Fruit fly (Drosophila melanogaster): ENCODE measurements around the gene CG31780.
"Not testable (repeated sequence)": the region's sequence is repeated elsewhere in the genome, so short reads cannot be mapped to it uniquely, and the experiment has no call there.

Gene CG31780

DNA sequence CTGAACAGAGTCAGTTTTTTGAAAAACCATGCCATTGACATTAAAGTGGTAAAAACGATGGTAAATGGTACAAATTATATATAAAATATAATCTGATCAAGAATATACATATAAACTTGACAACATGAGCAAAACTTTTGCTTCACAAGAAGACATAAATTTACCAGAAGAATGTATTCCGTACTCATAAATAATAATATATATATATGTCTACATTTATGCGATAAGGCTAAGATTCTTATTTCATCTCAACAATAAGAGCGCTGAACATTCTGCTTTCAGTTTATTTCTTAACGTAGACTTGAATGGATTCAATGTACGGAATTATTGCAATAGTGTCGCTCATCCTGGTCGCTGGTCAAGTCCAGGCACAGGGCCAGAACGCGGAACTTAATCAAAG is at the start of gene CG31780:
TSS of gene CG31780 (plus strand) at position 301 of the 400 bp plus-strand sequence.
- TF ChIP-seq CG8478 (optimal IDR thresholded peaks at IDR 0.05); psq (optimal IDR thresholded peaks at IDR 0.05); usp (GFP tag; optimal IDR thresholded peaks at IDR 0.05): not testable (repeated sequence)

- TF ChIP-seq psq, CG8478, pan (optimal IDR thresholded peaks at IDR 0.05): not testable (repeated sequence)
Observed at dm6 chr2L:15659374-15659773, 36.5 kb upstream of the CG31780 start, which contains the start of gene CG44141. Gene CG44141 (minus strand): TSS chr2L:15659474.

dm6 chr2L:15660741-15661140 is 35.1 kb upstream of the CG31780 start, which contains the start of gene CG18477:
Gene CG18477 (plus strand): TSS chr2L:15661041.
- not testable (repeated sequence) for TF ChIP-seq pan (optimal IDR thresholded peaks at IDR 0.05); usp (GFP tag; optimal IDR thresholded peaks at IDR 0.05); EcR (GFP tag; optimal IDR thresholded peaks at IDR 0.05)

DNA sequence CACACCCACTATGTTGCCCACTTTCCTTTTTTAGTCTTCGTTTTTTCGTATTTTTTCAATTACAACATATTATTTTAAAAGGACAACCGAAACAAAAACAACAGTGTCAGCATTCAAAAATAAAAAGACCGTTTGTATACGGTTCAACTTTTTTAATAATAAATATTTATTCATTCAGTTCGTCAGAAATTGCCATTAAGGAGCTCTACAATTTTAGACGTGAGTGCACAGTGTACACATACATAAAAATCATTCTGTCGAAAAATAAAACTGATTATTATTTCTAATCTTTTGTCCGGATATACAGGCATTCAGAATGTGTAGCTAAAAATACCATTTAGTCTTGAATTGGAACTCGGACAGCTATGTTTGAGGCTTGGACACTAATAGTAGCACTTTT is 26.0 kb upstream of the CG31780 start, which contains the start of gene CG18478:
TSS of gene CG18478 (plus strand) at position 301 of the 400 bp plus-strand sequence.
- TF ChIP-seq pan, Dll, CG8478 (optimal IDR thresholded peaks at IDR 0.05): not testable (repeated sequence)

DNA sequence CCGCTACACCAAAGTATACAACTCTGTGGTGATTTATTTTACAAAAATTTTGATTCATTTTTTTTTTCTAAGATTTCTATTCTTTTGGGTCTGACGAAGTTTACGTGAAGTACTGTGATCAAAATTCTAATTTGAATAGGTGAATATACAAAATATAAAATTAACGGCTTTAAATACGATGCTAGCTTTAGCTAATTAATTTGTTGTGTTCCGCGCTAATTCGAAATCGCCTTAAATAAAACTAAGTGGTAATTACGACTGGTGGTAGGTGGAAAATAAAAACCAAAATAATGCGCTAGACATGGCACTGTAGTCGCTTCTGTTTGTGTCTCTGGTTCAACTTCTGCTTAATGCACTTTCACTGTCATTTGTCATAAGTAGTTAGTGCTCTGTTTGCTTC is 19.8 kb upstream of the CG31780 start, which contains the start of gene CG43923:
TSS of gene CG43923 (minus strand) at position 101 of the 400 bp plus-strand sequence.
- not testable (repeated sequence) for TF ChIP-seq EcR (GFP tag; optimal IDR thresholded peaks at IDR 0.05); pan (optimal IDR thresholded peaks at IDR 0.05); CG8478 (optimal IDR thresholded peaks at IDR 0.05)

- not testable (repeated sequence) for TF ChIP-seq pan (optimal IDR thresholded peaks at IDR 0.05); EcR (GFP tag; optimal IDR thresholded peaks at IDR 0.05); Dll (optimal IDR thresholded peaks at IDR 0.05)
Observed at dm6 chr2L:15694371-15694770, 1.5 kb upstream of the CG31780 start, which contains the start of gene CG44140. Gene CG44140 (minus strand): TSS chr2L:15694471.

dm6 chr2L:15704871-15705270 is 9.0 kb downstream of the CG31780 start, which contains the start of gene CG31827:
Gene CG31827 (plus strand): TSS chr2L:15705171.
- TF ChIP-seq pan (optimal IDR thresholded peaks at IDR 0.05); usp (GFP tag; optimal IDR thresholded peaks at IDR 0.05); psq (optimal IDR thresholded peaks at IDR 0.05): not testable (repeated sequence)

dm6 chr2L:15710999-15711398 is 15.2 kb downstream of the CG31780 start, which contains the start of gene CG43924:
Gene CG43924 (minus strand): TSS chr2L:15711099.
- TF ChIP-seq usp (GFP tag; optimal IDR thresholded peaks at IDR 0.05); psq (optimal IDR thresholded peaks at IDR 0.05); CG8478 (optimal IDR thresholded peaks at IDR 0.05): not testable (repeated sequence)

- TF ChIP-seq Dll (optimal IDR thresholded peaks at IDR 0.05); usp (GFP tag; optimal IDR thresholded peaks at IDR 0.05); psq (optimal IDR thresholded peaks at IDR 0.05): not testable (repeated sequence)
Observed at dm6 chr2L:15718172-15718571, 22.3 kb downstream of the CG31780 start, which contains the start of gene stol. Gene stol (minus strand): TSS chr2L:15718272.

DNA sequence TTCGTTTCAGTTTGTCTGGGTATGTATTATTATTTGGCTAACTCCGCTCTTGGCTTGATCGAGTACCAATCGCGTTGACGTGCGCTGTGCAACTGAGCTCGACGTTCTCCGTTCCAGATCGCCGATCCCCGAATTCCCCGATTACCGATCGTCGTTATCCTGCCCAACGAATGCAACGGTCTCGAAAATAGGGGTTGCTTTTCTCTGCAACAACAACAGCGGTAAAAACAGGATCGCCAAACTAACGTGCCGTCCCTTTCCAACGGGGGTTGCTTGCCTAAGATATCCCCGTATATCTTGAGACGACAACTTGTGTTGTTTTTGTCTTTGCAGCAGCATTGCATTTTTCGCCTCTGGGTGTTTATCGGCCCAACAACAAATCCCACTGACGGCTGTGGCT is 35.8 kb downstream of the CG31780 start:
- TF ChIP-seq psq (optimal IDR thresholded peaks at IDR 0.05), result no peak
- no peak for TF ChIP-seq usp (GFP tag; optimal IDR thresholded peaks at IDR 0.05)
- TF ChIP-seq EcR (GFP tag; optimal IDR thresholded peaks at IDR 0.05), result no peak
- TF ChIP-seq Dll (optimal IDR thresholded peaks at IDR 0.05), result no peak
- no peak for TF ChIP-seq CG8478 (optimal IDR thresholded peaks at IDR 0.05)
- no peak for TF ChIP-seq pan (optimal IDR thresholded peaks at IDR 0.05)

DNA sequence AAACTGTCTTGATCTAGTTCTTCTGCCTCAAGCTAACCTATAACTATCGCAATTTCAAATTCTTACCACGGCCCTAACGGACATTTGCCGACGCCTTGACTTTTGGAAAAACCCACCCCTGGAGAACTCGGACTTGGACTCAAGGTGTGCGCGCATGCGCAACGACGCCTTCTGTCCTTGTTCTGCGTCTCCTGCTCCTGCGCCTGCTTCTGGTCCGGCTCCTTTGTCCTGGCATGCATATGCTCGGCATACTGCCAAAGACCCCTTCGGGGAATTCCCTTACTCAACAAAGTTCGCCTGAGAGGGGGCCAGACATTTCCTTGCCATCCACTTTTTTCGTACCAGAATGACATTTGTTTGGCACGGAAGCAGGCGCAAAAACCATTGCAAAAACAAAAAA is 40.1 kb downstream of the CG31780 start:
- no peak for TF ChIP-seq CG8478 (optimal IDR thresholded peaks at IDR 0.05)
- TF ChIP-seq pan (optimal IDR thresholded peaks at IDR 0.05), result no peak
- no peak for TF ChIP-seq EcR (GFP tag; optimal IDR thresholded peaks at IDR 0.05)
- TF ChIP-seq Dll (optimal IDR thresholded peaks at IDR 0.05), result no peak
- no peak for TF ChIP-seq psq (optimal IDR thresholded peaks at IDR 0.05)
- no peak for TF ChIP-seq usp (GFP tag; optimal IDR thresholded peaks at IDR 0.05)

DNA sequence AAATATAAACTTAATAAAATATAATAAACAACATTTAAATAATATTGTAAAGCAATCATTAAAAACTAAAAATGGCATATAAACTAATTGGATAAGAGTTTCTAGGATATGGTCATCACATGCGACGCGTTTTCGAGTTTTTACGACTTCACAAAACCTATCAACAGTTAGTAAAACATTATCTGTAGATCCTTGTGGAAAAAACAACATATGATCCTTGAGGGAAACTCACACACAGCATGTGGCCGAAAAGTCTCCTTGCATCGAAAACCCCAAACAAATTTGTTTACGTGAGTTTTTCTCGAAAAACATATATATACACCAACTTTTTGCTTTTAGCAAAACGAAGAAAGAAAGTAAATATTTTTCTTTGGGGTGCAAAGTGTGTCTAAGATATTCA is 45.1 kb downstream of the CG31780 start:
- no peak for TF ChIP-seq psq (optimal IDR thresholded peaks at IDR 0.05)
- no peak for TF ChIP-seq EcR (GFP tag; optimal IDR thresholded peaks at IDR 0.05)
- TF ChIP-seq CG8478 (optimal IDR thresholded peaks at IDR 0.05), result no peak
- TF ChIP-seq Dll (optimal IDR thresholded peaks at IDR 0.05), result no peak
- no peak for TF ChIP-seq pan (optimal IDR thresholded peaks at IDR 0.05)
- no peak for TF ChIP-seq usp (GFP tag; optimal IDR thresholded peaks at IDR 0.05)

- TF ChIP-seq usp (GFP tag; optimal IDR thresholded peaks at IDR 0.05) (no peak), pan (optimal IDR thresholded peaks at IDR 0.05) (no peak), CG8478 (optimal IDR thresholded peaks at IDR 0.05) (no peak), psq (optimal IDR thresholded peaks at IDR 0.05) (no peak), Dll (optimal IDR thresholded peaks at IDR 0.05) (no peak), EcR (GFP tag; optimal IDR thresholded peaks at IDR 0.05) (no peak)
Observed at dm6 chr2L:15741418-15741817, 45.6 kb downstream of the CG31780 start.

All from whole organism.